Fruit fly (Drosophila melanogaster): ENCODE results near the gene CG9449.
A peak's percentile ranks its signal among the peaks of the same experiment; 100 is the strongest.
"Not testable (repeated sequence)": the region's sequence is repeated elsewhere in the genome, so short reads cannot be mapped to it uniquely, and the experiment has no call there.

The CG9449 gene

DNA sequence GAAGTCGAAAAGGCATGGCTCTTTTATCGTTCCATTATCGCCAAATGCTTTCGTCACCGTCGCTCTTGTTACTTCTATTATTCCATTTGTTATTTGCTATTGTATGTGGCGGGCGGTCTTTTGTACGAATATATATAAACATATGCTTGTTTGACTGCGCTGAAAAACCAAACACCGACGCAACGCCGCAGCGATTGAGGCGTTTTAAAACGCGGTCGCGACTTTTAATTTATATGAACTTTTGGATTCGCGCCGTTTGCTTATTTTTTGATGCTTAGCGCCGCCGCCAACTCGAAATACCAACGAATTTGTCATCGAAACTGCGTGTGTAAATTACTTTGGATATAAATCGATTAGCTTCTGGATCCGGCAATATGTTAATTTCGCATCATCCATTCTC lies 388 bp downstream of the CG9449 start:
- TF ChIP-seq CG17801 (GFP tag; optimal IDR thresholded peaks at IDR 0.05; ENCODE audit: partially characterized antibody): no peak

DNA sequence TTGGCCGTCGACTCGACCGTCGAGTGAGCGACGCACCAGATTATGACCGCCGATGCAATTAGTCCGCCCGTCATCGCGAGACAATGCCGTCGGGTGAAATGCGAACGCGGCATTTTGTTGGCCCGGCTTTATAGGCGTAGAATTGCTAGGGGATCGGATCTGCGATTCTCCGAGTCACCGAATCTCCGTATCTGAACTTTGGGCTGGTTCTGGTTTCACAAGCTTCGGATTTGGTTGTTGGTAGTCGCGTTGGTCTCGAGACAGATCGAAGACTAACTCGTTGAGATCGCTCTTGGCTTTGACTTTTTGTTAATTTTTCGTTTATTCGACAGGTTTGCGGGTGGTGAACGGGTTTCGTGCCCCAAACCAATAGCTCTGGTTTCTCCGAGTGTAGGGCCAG lies 923 bp downstream of the CG9449 start:
- TF ChIP-seq CG17801 (GFP tag; optimal IDR thresholded peaks at IDR 0.05; ENCODE audit: partially characterized antibody): no peak

DNA sequence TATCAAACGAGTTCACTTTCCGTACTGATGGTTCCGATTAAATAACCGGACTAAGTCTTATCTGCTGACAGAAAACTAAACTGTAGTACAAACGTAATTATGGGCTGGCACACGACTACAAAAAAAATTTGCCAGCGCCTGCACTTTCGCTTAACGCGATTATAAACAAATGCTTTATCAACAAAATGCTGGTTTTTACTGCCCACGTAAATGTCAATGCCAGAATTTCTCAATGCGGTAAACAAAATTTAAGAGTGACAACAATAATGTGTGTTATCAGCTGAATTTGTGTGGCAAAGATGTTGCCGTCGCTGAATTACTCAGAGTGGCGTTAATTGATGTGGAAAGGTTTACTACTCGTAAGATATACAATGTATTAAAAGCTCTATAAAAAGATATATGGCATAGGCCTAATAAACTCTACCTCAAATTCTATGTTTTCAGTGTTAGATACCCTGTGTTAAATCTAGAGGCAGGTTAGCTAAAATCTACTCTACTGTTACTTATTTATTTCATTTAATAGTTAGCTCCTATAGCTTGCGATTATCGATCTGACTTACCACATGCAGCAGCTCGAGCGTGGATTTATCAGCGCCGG lies 1.4 kb downstream of the CG9449 start:
- TF ChIP-seq CG17801 (GFP tag; optimal IDR thresholded peaks at IDR 0.05; ENCODE audit: partially characterized antibody): peak; percentile 43

DNA sequence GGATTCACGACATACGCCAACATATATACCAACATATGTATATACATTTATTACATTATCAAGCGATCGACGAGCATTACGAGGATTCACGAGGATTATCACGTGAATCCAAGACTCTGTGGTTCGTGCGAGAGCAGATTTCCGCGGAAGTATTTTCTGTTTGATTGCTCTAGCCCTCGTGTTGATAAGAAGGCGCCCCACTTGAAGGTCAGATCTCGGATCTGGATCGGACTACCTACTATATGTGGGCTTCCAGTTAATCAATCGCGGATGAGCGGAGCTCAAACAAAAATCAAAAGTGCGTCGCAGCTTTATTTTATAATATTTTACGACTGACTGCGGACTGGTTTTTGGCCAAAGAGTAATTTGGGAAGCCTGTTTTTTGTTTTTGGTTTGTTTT lies 2.6 kb downstream of the CG9449 start:
- TF ChIP-seq CG17801 (GFP tag; optimal IDR thresholded peaks at IDR 0.05; ENCODE audit: partially characterized antibody): no peak

DNA sequence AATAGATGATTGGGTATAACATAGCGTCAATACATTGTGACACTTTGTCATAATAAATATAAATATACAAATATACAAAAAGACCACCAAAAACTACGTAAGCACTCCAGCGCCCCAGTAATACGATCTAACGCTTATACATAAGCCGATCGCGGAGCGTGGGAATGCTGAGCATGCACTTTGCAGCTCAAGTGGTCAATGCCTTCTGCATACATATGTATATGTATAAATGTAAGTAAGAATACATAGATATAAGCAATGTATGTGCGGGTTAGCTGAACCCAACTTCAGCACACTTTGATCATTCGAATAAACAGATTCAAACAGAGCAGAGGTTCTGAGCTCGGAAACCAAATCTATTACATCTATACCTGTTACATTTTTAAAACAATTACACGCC lies 10.3 kb downstream of the CG9449 start, which contains the start of gene CG32212:
CG32212 (plus strand) TSS at position 301 of the 400 bp plus-strand sequence.
- not testable (repeated sequence) for TF ChIP-seq CG17801 (GFP tag; optimal IDR thresholded peaks at IDR 0.05; ENCODE audit: partially characterized antibody)

DNA sequence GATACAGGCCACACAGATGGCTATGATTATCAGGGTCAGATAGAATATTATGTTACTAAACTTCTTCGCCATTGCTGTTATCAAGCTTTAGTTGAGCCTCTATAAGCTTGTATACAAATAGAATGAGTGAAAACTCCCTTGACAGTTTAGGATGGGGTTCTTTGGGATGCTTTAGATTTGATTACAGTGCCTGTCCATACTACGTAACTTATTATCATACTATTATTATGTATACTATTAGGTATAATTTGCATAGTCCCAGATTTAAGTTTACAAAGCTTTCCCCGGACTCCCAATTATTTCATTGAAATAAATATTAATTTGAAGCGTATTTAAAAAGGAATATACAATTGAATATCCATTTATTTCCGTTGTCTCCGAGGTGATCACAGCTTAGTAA lies 11.1 kb downstream of the CG9449 start, which contains the start of gene brv1:
brv1 (minus strand) TSS at position 101 of the 400 bp plus-strand sequence.
- TF ChIP-seq CG17801 (GFP tag; optimal IDR thresholded peaks at IDR 0.05; ENCODE audit: partially characterized antibody): no peak

DNA sequence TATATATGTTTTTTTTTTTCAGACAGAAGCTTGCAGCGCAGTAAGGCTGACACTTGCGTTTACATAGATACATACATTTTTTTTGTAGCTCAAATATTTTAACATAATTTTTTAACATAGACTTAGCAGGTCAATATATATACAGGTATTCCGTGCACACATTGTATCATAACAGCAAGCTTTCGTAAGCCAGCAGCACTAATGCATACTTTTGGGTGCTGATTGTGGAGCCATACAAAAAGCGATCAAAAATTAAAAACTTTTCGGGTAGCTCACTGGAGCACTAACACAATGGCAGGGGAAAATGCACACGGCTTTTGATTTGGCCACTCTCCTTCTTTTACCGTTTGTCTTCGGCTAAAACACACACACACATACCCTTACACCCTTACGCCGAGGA lies 14.5 kb downstream of the CG9449 start:
- no peak for TF ChIP-seq CG17801 (GFP tag; optimal IDR thresholded peaks at IDR 0.05; ENCODE audit: partially characterized antibody)

DNA sequence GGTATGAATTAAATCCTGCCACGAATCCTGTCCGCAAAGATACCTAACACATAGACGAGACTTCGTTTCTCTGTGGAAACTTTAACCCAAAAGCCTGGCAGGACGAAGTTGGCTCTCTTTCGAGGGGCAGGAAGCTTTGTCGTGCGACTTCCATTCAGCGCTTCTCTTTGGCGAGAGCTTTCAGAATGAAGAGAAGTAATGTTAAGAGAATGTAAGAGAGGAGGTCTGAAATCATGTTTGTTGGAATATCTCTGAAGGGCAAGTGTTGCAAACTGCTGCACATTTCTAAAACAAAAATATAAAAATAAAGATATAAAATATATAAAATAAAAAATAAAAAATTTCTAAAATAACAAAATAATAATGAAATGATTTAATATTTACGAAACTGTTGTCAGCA lies 15.5 kb downstream of the CG9449 start:
- TF ChIP-seq CG17801 (GFP tag; optimal IDR thresholded peaks at IDR 0.05; ENCODE audit: partially characterized antibody): no peak

DNA sequence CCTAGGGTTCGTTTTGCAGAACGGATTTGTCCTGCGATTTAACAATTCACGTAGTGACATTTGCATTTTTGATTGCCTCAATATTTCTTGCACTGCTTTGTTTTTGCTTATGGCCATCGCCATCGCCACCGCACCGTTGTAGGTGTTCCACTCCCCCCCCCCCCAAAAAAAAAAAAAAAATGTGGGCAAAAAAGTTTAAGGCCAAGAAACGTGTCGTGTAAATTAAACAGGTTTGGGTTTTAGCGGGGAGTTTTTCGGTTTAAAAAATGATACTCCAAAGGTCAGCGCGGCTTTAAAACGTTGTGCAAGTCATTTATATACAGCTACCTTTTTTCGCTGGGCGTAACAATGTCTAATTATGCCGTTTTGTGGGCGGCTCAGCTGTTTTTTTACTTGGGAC lies 16.3 kb downstream of the CG9449 start:
- no peak for TF ChIP-seq CG17801 (GFP tag; optimal IDR thresholded peaks at IDR 0.05; ENCODE audit: partially characterized antibody)

DNA sequence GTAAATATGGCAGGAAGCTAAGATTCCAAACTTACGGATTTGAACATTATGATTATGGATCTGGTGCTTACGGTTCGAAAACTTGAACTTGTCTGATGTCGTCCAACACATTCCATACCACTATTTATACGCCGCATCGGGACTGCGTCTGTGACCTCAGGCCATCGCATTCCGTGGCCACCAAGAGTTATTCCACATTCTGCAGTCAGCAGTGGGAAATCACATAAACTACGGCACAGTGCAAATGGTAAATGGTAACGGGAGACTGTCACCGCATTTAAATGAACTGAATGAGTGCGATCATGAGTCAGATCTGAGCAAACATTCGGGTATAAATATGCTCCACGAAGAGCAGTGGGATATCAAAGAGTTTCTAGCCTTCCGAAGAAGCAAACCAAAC lies 22.0 kb downstream of the CG9449 start, which contains the start of the genes CG18294 and CG32213:
CG18294 (minus strand) TSS at position 101 of the 400 bp plus-strand sequence.
CG32213 (plus strand) TSS at position 362 of the 400 bp plus-strand sequence.
- not testable (repeated sequence) for TF ChIP-seq CG17801 (GFP tag; optimal IDR thresholded peaks at IDR 0.05; ENCODE audit: partially characterized antibody)

DNA sequence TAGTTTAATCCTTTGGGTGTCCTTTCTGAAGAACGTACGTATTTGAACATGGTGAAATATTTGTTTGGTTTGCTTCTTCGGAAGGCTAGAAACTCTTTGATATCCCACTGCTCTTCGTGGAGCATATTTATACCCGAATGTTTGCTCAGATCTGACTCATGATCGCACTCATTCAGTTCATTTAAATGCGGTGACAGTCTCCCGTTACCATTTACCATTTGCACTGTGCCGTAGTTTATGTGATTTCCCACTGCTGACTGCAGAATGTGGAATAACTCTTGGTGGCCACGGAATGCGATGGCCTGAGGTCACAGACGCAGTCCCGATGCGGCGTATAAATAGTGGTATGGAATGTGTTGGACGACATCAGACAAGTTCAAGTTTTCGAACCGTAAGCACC lies 25.4 kb downstream of the CG9449 start, which contains the start of the genes 825-Oak and CG12519:
825-Oak (minus strand) TSS at position 101 of the 400 bp plus-strand sequence.
CG12519 (plus strand) TSS at position 364 of the 400 bp plus-strand sequence.
- not testable (repeated sequence) for TF ChIP-seq CG17801 (GFP tag; optimal IDR thresholded peaks at IDR 0.05; ENCODE audit: partially characterized antibody)

DNA sequence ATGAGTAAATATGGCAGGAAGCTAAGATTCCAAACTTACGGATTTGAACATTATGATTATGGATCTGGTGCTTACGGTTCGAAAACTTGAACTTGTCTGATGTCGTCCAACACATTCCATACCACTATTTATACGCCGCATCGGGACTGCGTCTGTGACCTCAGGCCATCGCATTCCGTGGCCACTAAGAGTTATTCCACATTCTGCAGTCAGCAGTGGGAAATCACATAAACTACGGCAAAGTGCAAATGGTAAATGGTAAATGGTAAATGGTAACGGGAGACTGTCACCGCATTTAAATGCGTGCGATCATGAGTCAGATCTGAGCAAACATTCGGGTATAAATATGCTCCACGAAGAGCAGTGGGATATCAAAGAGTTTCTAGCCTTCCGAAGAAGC lies 30.5 kb downstream of the CG9449 start, which contains the start of the genes CG14096 and CG32214:
CG14096 (minus strand) TSS at position 101 of the 400 bp plus-strand sequence.
CG32214 (plus strand) TSS at position 368 of the 400 bp plus-strand sequence.
- TF ChIP-seq CG17801 (GFP tag; optimal IDR thresholded peaks at IDR 0.05; ENCODE audit: partially characterized antibody): not testable (repeated sequence)

DNA sequence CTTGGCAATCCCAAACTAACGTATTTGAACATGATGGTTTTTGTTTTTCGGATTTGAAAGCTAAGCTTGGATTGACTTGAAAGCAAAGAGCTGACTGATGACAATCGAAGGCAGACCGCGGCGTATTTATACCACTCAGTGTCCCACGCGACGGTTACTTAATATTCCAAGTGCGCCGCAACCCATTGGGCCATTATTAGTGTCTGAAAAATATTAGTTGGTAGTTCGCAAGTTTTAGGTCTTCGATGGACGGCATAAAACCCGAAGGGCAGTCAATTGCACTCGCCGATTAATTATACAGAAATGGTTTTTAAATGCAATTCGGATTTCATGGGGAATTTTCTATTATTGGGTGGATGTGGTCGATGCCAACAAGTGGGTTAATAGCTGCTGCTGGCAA lies 32.9 kb downstream of the CG9449 start, which contains the start of gene CG14095:
CG14095 (minus strand) TSS at position 101 of the 400 bp plus-strand sequence.
- TF ChIP-seq CG17801 (GFP tag; optimal IDR thresholded peaks at IDR 0.05; ENCODE audit: partially characterized antibody): no peak

DNA sequence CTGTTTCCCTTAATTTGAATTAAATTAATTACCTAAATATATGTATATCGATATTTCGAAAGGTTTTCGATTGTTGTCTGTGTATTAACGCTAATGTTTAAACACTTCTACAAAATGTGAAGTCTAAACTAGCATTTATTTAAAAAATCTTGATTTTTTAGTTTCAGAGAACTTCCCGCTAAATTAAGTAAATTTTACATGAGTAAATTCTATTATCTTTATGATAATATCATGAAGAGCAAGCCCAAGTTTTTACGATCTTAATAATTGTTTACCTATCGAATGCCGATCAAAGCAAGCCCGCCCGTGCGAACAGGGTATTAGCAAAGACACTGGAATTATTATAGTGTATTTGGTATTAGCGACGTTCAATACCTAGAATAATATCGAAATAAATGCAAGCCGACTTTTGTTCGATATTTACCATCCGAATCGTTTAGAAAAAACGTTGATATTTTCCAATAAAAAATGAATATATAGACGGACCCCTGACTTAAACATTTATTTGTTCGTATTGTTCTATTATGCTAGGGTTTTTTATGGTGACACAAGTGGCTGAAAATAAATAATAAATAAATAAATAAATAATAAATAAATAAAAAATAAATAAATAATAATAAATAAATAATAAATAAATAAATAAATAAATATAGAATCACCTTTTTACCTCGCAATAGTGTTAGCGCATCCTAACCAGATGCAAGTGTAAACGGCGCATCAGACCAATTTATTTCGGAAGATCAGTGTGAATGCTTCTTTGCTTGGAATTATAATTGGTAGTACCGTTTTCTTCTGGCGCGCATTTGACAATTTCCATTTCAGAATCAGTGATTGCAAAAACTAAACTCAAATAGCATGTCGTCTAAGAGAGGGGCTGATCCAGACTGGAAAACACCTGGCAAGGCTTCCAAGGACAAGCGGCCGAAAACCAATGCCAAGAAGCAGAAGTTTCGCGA lies 50.9 kb downstream of the CG9449 start, which contains the start of the genes CG33062 and Chd3:
CG33062 (minus strand) TSS at position 51 of the 956 bp plus-strand sequence.
Chd3 (plus strand) TSS at position 780 of the 956 bp plus-strand sequence.
- no peak for TF ChIP-seq CG17801 (GFP tag; optimal IDR thresholded peaks at IDR 0.05; ENCODE audit: partially characterized antibody)

DNA sequence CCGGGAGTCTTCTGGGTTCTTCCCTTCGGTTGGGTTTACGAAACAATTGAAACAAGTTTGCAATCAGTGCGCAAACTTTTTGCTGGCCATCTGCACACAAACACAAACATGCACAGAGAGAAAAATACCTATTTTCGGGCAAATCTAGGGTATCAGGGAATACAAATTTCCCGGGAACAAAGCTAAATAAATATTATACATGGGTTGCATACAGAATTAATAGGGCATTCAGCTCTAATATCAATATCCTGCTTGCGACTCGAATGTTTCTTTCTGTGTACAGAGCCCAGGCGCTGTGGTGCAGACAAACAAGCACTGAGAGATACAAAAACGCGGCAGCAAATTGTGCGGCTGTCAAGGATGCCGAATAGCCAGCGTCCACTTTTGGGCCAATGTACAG lies 53.4 kb downstream of the CG9449 start:
- no peak for TF ChIP-seq CG17801 (GFP tag; optimal IDR thresholded peaks at IDR 0.05; ENCODE audit: partially characterized antibody)

Data from ovary, adult (tissue).